Worm (Caenorhabditis elegans) whole organism, midembryonic: ENCODE data around the gene ttll-4.

ENCODE experiments used
- T22C8.4 ChIP-seq: fragments of 200-800 bp; sonication (Bioruptor generic); IDR thresholded peaks from 2 replicates; pipeline ENCODE4 v1.3.6; 2022; ENCODE audit warnings: missing genetic modification characterization, missing compliant biosample characterization
- cog-1 ChIP-seq: sonication (generic microtip); optimal IDR thresholded peaks from 2 replicates; lab custom pipeline; 2016; ENCODE audit warnings: missing genetic modification characterization, missing compliant biosample characterization
- flt-1 ChIP-seq: fragments of 200-800 bp; sonication (Bioruptor generic); IDR thresholded peaks from 2 replicates; pipeline ENCODE4 v1.3.6; 2022; ENCODE audit warnings: missing genetic modification characterization, missing compliant biosample characterization
- klf-2 ChIP-seq: fragments of 200-800 bp; sonication (Bioruptor generic); conservative IDR thresholded peaks from 2 replicates; pipeline ENCODE4 v1.3.6; 2022; ENCODE audit warnings: missing genetic modification reagents, missing genetic modification characterization, missing compliant biosample characterization
- med-1 ChIP-seq: sonication (generic microtip); optimal IDR thresholded peaks from 2 replicates; lab custom pipeline; 2017; ENCODE audit warnings: missing genetic modification characterization, mild to moderate bottlenecking, missing compliant biosample characterization, antibody characterized with exemption, missing genetic modification reagents; ENCODE audit not compliant: insufficient read depth
- ref-1 ChIP-seq: fragments of 200-800 bp; sonication (Bioruptor generic); conservative IDR thresholded peaks from 2 replicates; pipeline ENCODE4 v1.3.6; 2022; ENCODE audit warnings: missing genetic modification reagents, missing genetic modification characterization, missing compliant biosample characterization
- tab-1 ChIP-seq: fragments of 200-800 bp; sonication (Bioruptor generic); IDR thresholded peaks from 2 replicates; pipeline ENCODE4 v1.3.6; 2022; ENCODE audit warnings: missing genetic modification characterization, missing compliant biosample characterization
- ztf-23 ChIP-seq: fragments of 200-800 bp; sonication (Bioruptor generic); IDR thresholded peaks from 2 replicates; pipeline ENCODE4 v1.3.6; 2022; ENCODE audit warnings: missing genetic modification reagents, missing genetic modification characterization, missing compliant biosample characterization
- ztf-29 ChIP-seq: fragments of 200-800 bp; sonication (Bioruptor generic); IDR thresholded peaks from 2 replicates; pipeline ENCODE4 v1.3.6; 2022; ENCODE audit warnings: missing genetic modification reagents, missing genetic modification characterization, missing compliant biosample characterization

Gene ttll-4

DNA sequence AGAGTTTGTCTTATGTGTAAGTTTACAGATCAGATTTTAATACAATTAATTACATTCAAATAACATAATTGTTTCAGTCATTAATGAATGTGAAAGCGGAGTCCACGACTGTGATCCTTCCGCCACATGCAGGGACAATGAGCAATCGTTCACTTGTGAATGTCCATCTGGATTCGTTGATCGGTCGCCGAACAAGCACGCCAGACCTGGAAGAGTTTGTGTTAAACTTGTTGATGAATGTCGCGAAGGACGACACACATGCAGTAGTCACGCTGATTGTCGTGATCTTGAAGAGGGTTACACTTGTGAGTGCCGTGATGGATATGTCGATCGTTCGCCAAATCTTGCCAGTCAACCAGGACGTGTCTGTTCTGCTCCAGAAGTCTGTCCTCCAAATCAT, 54.6 kb downstream of the ttll-4 start:
- TF ChIP-seq tab-1 = no peak
- no peak for TF ChIP-seq cog-1 (tag; lab: Kevin White, UChicago)
- no peak for TF ChIP-seq flt-1 (GFP tag; lab: Robert Waterston, UW)
- TF ChIP-seq klf-2 (GFP tag; lab: Robert Waterston, UW) = no peak
- no peak for TF ChIP-seq ztf-23 (GFP tag; lab: Robert Waterston, UW)
- TF ChIP-seq ztf-29 (GFP tag; lab: Robert Waterston, UW) = no peak
- no peak for TF ChIP-seq T22C8.4
- no peak for TF ChIP-seq ref-1
- no peak for TF ChIP-seq med-1 (GFP tag; lab: Kevin White, UChicago)

DNA sequence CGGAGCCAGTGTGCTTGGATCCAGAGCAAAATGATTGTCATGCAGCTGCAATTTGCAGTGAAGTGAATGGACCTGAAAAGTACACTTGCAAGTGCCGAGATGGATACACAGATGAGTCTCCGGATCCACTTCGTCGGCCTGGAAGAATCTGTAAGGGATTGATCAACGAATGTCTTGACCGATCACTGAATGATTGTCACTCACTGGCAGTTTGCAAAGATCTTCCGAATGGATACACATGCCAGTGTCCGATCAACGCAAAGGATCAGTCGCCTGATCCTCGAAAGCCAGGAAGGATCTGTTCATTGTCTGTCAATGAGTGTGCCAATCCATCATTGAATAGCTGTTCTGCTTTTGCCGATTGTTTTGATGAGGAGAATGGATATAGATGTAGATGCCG, 55.5 kb downstream of the ttll-4 start:
- no peak for TF ChIP-seq flt-1 (GFP tag; lab: Robert Waterston, UW)
- TF ChIP-seq T22C8.4 = no peak

DNA sequence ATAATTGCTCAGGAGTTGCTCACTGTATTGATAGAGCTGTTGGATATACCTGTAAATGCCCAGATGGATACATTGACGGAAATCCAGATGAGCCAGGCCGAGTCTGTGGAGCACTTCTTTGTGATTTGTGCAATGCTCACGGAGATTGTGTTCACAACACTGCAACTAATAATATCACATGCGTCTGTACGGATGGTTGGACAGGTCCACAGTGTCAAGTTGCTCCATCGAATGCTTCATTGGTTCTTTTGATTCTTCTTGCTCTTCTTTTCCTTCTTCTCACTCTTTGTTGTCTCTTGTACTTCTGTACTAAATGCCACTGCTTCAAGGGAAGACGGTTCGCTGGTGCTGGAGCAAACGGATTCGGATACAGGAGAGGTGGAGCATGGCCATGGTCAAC, 57.9 kb downstream of the ttll-4 start:
- TF ChIP-seq ref-1 = no peak
- no peak for TF ChIP-seq med-1 (GFP tag; lab: Kevin White, UChicago)
- TF ChIP-seq ztf-29 (GFP tag; lab: Robert Waterston, UW) = no peak
- TF ChIP-seq tab-1 = no peak
- TF ChIP-seq cog-1 (tag; lab: Kevin White, UChicago) = no peak
- no peak for TF ChIP-seq flt-1 (GFP tag; lab: Robert Waterston, UW)
- TF ChIP-seq T22C8.4 = no peak
- TF ChIP-seq ztf-23 (GFP tag; lab: Robert Waterston, UW) = no peak
- TF ChIP-seq klf-2 (GFP tag; lab: Robert Waterston, UW) = no peak
